Worm (Caenorhabditis elegans) whole organism, early embryonic: Measurements from ENCODE around the gene D2096.5.
"Not testable (repeated sequence)": the region's sequence is repeated elsewhere in the genome, so short reads cannot be mapped to it uniquely, and the experiment has no call there.

Experiments used
- B0310.2 ChIP-seq: sonication (generic microtip); optimal IDR thresholded peaks from 2 replicates; lab custom pipeline; 2016; ENCODE audit warnings: mild to moderate bottlenecking, missing genetic modification characterization, missing compliant biosample characterization
- F13C5.2 ChIP-seq: sonication (generic microtip); optimal IDR thresholded peaks from 2 replicates; lab custom pipeline; 2017; ENCODE audit warnings: mild to moderate bottlenecking, missing genetic modification characterization, inconsistent platforms, missing compliant biosample characterization
- aly-1 ChIP-seq: sonication (generic microtip); optimal IDR thresholded peaks from 2 replicates; lab custom pipeline; 2016; ENCODE audit warnings: missing genetic modification characterization, missing compliant biosample characterization
- ama-1 ChIP-seq: fragments of 150-350 bp; optimal IDR thresholded peaks from 2 replicates; lab custom pipeline; 2014
- ceh-13 ChIP-seq: fragments of 200-800 bp; sonication (Bioruptor generic); optimal IDR thresholded peaks from 2 replicates; lab custom pipeline; 2018; ENCODE audit warnings: mild to moderate bottlenecking, missing genetic modification characterization, missing compliant biosample characterization
- ceh-36 ChIP-seq: sonication (generic microtip); optimal IDR thresholded peaks from 2 replicates; lab custom pipeline; 2016; ENCODE audit warnings: missing genetic modification characterization, inconsistent platforms, missing compliant biosample characterization
- ets-7 ChIP-seq: sonication (generic microtip); optimal IDR thresholded peaks from 2 replicates; lab custom pipeline; 2016; ENCODE audit warnings: missing genotype, missing genetic modification characterization, missing compliant biosample characterization
- flt-1 ChIP-seq: fragments of 200-800 bp; sonication (Bioruptor generic); IDR thresholded peaks from 2 replicates; pipeline ENCODE4 v1.3.6; 2022; ENCODE audit warnings: missing genetic modification characterization, missing compliant biosample characterization
- hmbx-1 ChIP-seq: sonication (generic microtip); optimal IDR thresholded peaks from 2 replicates; lab custom pipeline; 2016; ENCODE audit warnings: mild to moderate bottlenecking, missing genetic modification characterization, missing compliant biosample characterization
- hmg-4 ChIP-seq: fragments of 200-800 bp; sonication (Bioruptor generic); optimal IDR thresholded peaks from 2 replicates; lab custom pipeline; 2018; ENCODE audit warnings: mild to moderate bottlenecking, missing genetic modification characterization, missing compliant biosample characterization
- hnd-1 ChIP-seq: sonication (generic microtip); optimal IDR thresholded peaks from 2 replicates; lab custom pipeline; 2016; ENCODE audit warnings: missing genetic modification characterization, missing compliant biosample characterization
- pes-1 ChIP-seq: fragments of 200-800 bp; sonication (Bioruptor generic); IDR thresholded peaks from 2 replicates; pipeline ENCODE4 v1.3.6; 2022; ENCODE audit warnings: missing genetic modification reagents, missing genetic modification characterization, missing compliant biosample characterization
- scrt-1 ChIP-seq: fragments of 200-800 bp; sonication (Bioruptor generic); IDR thresholded peaks from 2 replicates; pipeline ENCODE4 v1.3.6; 2022; ENCODE audit warnings: missing genetic modification characterization, missing compliant biosample characterization
- sea-1 ChIP-seq: fragments of 200-800 bp; sonication (Bioruptor generic); conservative IDR thresholded peaks from 2 replicates; pipeline ENCODE4 v1.3.6; 2022; ENCODE audit warnings: missing genetic modification characterization, missing compliant biosample characterization
- tbx-11 ChIP-seq: fragments of 200-800 bp; sonication (Bioruptor generic); IDR thresholded peaks from 2 replicates; pipeline ENCODE4 v1.3.6; 2022; ENCODE audit warnings: missing genetic modification characterization, missing compliant biosample characterization
- tbx-37 ChIP-seq: fragments of 200-800 bp; sonication (Bioruptor generic); conservative IDR thresholded peaks from 2 replicates; pipeline ENCODE4 v1.3.6; 2022; ENCODE audit warnings: missing genetic modification reagents, missing genetic modification characterization, missing compliant biosample characterization
- tra-4 ChIP-seq: sonication (generic microtip); optimal IDR thresholded peaks from 2 replicates; lab custom pipeline; 2017; ENCODE audit warnings: missing genetic modification characterization, missing compliant biosample characterization

D2096.5 gene

DNA sequence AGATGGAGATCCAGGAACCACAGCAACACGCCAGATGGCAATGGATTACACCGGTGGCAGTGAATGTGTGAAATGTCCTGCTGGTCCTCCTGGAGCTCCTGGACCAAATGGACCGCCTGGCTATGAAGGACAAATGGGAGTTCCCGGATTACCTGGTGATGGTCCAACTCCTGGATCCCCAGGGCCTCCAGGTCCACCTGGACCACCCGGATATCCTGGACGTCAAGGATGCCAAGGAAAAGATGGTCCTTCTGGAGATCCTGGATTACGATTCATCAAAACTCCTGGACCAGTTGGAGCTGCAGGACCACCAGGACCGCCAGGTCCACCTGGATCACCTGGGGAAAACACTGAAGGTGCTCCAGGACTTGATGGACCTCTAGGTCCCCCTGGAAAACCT is 2.3 kb downstream of the D2096.5 start:
- no peak for TF ChIP-seq scrt-1 (GFP tag; lab: Robert Waterston, UW)
- TF ChIP-seq F13C5.2 = no peak
- no peak for TF ChIP-seq B0310.2 (tag; lab: Kevin White, UChicago)
- no peak for TF ChIP-seq tra-4 (tag; lab: Kevin White, UChicago)
- TF ChIP-seq flt-1 (GFP tag; lab: Robert Waterston, UW) = no peak
- no peak for TF ChIP-seq hmbx-1 (tag; lab: Kevin White, UChicago)
- TF ChIP-seq pes-1 (GFP tag; lab: Robert Waterston, UW) = no peak
- no peak for TF ChIP-seq aly-1

DNA sequence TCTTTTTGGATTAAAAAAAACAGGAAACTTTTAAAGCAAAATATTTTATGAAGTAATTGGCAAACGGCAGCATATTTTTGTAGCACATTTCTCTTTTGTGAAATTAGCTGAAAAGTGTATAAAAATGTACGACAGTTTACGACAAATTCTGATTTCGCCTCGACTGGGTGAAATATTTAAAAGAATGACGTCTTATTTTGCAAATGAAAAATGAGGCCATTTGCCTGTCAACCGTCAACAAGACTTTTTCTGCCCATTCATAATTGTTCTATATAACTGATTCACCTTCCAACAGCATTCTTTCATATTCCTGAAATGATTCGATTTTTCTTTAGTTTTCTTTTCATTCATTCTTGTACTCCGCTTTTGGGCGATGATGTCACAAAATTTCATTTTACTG is 4.0 kb downstream of the D2096.5 start, which contains the start of the genes F17E9.2 and col-116:
Gene F17E9.2, plus strand, starts transcription at position 301 of the 400 bp plus-strand sequence.
Gene col-116, plus strand, starts transcription at position 315 of the 400 bp plus-strand sequence.
- TF ChIP-seq ceh-13 (GFP tag; lab: Kevin White, UChicago) (no peak), flt-1 (GFP tag; lab: Robert Waterston, UW) (no peak), tra-4 (tag; lab: Kevin White, UChicago) (no peak), hmg-4 (GFP tag; lab: Kevin White, UChicago) (no peak), ceh-36 (tag; lab: Kevin White, UChicago) (no peak), hmbx-1 (tag; lab: Kevin White, UChicago) (no peak), pes-1 (GFP tag; lab: Robert Waterston, UW) (no peak), ets-7 (tag; lab: Kevin White, UChicago) (no peak), scrt-1 (GFP tag; lab: Robert Waterston, UW) (no peak), ama-1 (lab: Kevin White, UChicago) (no peak), B0310.2 (tag; lab: Kevin White, UChicago) (no peak), hnd-1 (no peak), tbx-37 (GFP tag; lab: Robert Waterston, UW) (no peak), tbx-11 (no peak), aly-1 (no peak)

DNA sequence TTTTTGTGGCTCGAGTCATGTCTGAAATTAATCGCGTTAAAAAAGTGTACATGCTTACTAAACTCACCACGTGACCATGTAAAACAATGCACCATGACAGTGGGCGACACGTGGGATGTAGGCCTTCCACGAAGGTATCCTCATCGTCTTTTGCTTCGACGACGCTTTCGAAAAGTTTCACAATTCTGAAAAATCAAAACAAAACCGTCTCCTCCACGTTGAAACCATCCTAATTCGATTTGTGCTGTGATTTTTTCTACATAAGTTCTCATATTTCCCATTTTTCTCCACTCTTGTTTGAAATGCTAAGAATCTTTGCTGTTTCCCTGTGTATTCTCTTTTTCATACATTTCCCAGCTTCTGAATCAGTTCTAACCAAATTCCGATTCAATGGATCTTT is 5.0 kb downstream of the D2096.5 start, which contains the start of gene F17E9.3:
Gene F17E9.3, plus strand, starts transcription at position 301 of the 400 bp plus-strand sequence.
- no peak for TF ChIP-seq F13C5.2
- TF ChIP-seq hnd-1 = no peak
- no peak for TF ChIP-seq hmbx-1 (tag; lab: Kevin White, UChicago)
- no peak for TF ChIP-seq B0310.2 (tag; lab: Kevin White, UChicago)
- TF ChIP-seq flt-1 (GFP tag; lab: Robert Waterston, UW) = no peak
- TF ChIP-seq ets-7 (tag; lab: Kevin White, UChicago) = no peak
- no peak for TF ChIP-seq ceh-36 (tag; lab: Kevin White, UChicago)
- no peak for TF ChIP-seq hmg-4 (GFP tag; lab: Kevin White, UChicago)
- TF ChIP-seq tbx-11 = no peak
- TF ChIP-seq pes-1 (GFP tag; lab: Robert Waterston, UW) = no peak
- TF ChIP-seq ceh-13 (GFP tag; lab: Kevin White, UChicago) = no peak

DNA sequence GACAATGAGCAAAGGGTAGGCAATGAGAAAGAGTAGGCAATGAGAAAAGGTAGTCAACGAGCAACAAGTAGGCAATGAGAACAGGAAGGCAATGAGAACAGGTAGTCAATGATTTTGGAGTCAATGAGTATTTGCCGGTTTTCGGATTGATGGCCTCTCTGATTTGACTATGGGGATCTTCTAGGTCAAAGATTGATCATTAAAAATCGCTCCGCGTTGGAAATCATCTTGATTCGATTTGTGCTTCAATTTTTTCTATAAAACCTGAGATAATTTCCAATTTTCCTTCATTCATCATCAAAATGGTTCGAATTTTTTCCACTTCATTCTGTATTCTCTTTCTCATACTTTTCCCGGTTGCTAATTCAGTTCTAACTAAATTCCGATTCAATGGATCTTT is 7.5 kb downstream of the D2096.5 start, which contains the start of gene F17E9.16:
Gene F17E9.16, plus strand, starts transcription at position 301 of the 400 bp plus-strand sequence.
- TF ChIP-seq pes-1 (GFP tag; lab: Robert Waterston, UW); tbx-37 (GFP tag; lab: Robert Waterston, UW); ceh-36 (tag; lab: Kevin White, UChicago): not testable (repeated sequence)

DNA sequence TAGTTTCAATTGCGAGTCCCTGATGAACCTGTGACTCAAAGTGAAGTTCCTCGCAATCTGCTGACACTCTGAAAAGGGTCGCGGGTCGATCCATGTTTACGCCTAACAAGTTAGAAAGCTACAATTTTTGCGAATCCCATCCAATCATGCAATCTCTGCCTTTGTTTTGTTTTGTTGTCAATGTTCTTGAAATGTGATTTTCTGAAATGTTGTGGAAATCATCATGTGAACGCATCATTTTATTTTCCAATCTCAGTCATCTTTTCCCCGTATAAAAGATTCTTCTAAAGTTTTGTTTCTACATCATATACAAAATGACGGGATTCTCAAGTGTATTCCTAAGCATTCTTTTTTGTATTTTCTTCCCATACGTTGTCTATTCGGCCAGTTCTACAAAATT is 11.5 kb downstream of the D2096.5 start, which contains the start of gene F17E9.4:
Gene F17E9.4, plus strand, starts transcription at position 301 of the 400 bp plus-strand sequence.
- TF ChIP-seq pes-1 (GFP tag; lab: Robert Waterston, UW) (no peak), hmbx-1 (tag; lab: Kevin White, UChicago) (no peak), aly-1 (no peak), tra-4 (tag; lab: Kevin White, UChicago) (no peak), ets-7 (tag; lab: Kevin White, UChicago) (no peak), ama-1 (lab: Kevin White, UChicago) (no peak), F13C5.2 (no peak), scrt-1 (GFP tag; lab: Robert Waterston, UW) (no peak), flt-1 (GFP tag; lab: Robert Waterston, UW) (no peak), ceh-36 (tag; lab: Kevin White, UChicago) (no peak), ceh-13 (GFP tag; lab: Kevin White, UChicago) (no peak)

DNA sequence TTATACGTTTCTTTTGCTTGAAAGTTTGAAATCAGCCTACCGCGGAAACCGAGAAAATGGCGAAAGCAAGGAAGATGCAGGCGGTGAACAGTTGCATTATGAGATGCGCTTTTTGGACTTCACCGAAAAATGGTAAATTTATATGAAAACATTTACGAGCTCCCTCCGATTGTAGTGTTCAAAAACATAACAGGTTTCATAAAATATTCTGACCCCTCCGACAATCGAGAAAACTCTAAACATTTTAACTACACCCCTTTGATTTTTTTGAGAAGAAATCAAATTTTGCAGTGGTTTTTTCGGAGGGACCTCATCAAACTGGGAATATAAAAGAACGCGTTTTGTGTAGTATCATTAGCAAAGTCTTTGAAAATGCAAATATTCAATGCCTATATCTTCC is 12.5 kb downstream of the D2096.5 start, which contains the start of the genes F17E9.18 and F17E9.15:
Gene F17E9.18, minus strand, starts transcription at position 101 of the 400 bp plus-strand sequence.
Gene F17E9.15, plus strand, starts transcription at position 368 of the 400 bp plus-strand sequence.
- no peak for TF ChIP-seq tra-4 (tag; lab: Kevin White, UChicago)
- TF ChIP-seq flt-1 (GFP tag; lab: Robert Waterston, UW) = no peak
- TF ChIP-seq ceh-36 (tag; lab: Kevin White, UChicago) = no peak
- no peak for TF ChIP-seq ceh-13 (GFP tag; lab: Kevin White, UChicago)
- no peak for TF ChIP-seq aly-1
- no peak for TF ChIP-seq ama-1 (lab: Kevin White, UChicago)
- no peak for TF ChIP-seq pes-1 (GFP tag; lab: Robert Waterston, UW)
- no peak for TF ChIP-seq B0310.2 (tag; lab: Kevin White, UChicago)

DNA sequence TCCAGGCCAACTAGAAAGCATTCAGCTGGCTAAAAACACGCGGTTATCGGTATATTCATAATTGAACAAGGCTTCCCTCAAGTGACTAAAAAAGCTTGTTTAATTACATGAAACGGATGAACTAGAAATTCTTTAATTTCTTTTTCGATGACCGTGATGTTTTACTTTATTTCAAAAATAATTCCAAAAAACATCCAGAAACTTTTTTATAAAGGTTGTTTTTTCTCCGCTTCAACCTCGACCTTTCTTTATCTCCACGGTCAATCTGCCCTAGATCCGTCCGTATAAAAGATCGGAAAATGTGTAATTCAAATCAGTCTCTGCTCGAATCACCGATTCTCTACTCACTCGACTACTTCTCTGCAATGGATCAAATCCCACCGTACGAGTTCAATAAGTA is 14.0 kb downstream of the D2096.5 start, which contains the start of gene F17E9.5:
Gene F17E9.5, plus strand, starts transcription at position 301 of the 400 bp plus-strand sequence.
- no peak for TF ChIP-seq B0310.2 (tag; lab: Kevin White, UChicago)
- no peak for TF ChIP-seq tbx-11
- TF ChIP-seq scrt-1 (GFP tag; lab: Robert Waterston, UW) = no peak
- TF ChIP-seq F13C5.2 = no peak
- TF ChIP-seq flt-1 (GFP tag; lab: Robert Waterston, UW) = no peak
- no peak for TF ChIP-seq sea-1 (GFP tag; lab: Robert Waterston, UW)
- no peak for TF ChIP-seq tra-4 (tag; lab: Kevin White, UChicago)
- no peak for TF ChIP-seq ets-7 (tag; lab: Kevin White, UChicago)
- no peak for TF ChIP-seq aly-1
- no peak for TF ChIP-seq tbx-37 (GFP tag; lab: Robert Waterston, UW)
- TF ChIP-seq hmbx-1 (tag; lab: Kevin White, UChicago) = no peak
